Worm (Caenorhabditis elegans): ENCODE data around the gene lgc-12.
A peak's percentile ranks its signal among the peaks of the same experiment; 100 is the strongest.

lgc-12 gene

ce11 chrIII:7520672-7521071 lies 41.3 kb upstream of the lgc-12 start, which contains the start of the genes cux-7 and C07H6.2 (continued):
- TF ChIP-seq B0336.3 (GFP tag; IDR thresholded peaks at IDR 0.05), result 0 out of 2 replicates have a peak, but pooled peaks have one; percentile 45
- TF ChIP-seq unc-130 (GFP tag; optimal IDR thresholded peaks at IDR 0.05), result peak; percentile 97
- TF ChIP-seq Y79H2A.3 (GFP tag; conservative IDR thresholded peaks at IDR 0.05), result peak; percentile 49; the same call in 1 of the 2 replicates
- TF ChIP-seq die-1 (tag; optimal IDR thresholded peaks at IDR 0.05), result no peak
- TF ChIP-seq attf-6 (GFP tag; IDR thresholded peaks at IDR 0.05), result peak; percentile 26; the same call in 1 of the 2 replicates
- peak in 1 of 2 experiments; percentile 88 for TF ChIP-seq let-607 (tag; optimal IDR thresholded peaks at IDR 0.05)
- no peak for TF ChIP-seq rpc-1 (optimal IDR thresholded peaks at IDR 0.05)
- no peak for TF ChIP-seq rpc-1 (tag; optimal IDR thresholded peaks at IDR 0.05)
- peak; percentile 87 for TF ChIP-seq K11D2.4 (GFP tag; IDR thresholded peaks at IDR 0.05)
- TF ChIP-seq cebp-2 (GFP tag; IDR thresholded peaks at IDR 0.05), result no peak
- peak; percentile 79 for TF ChIP-seq ztf-6 (GFP tag; IDR thresholded peaks at IDR 0.05)
- peak; percentile 80; the same call in 1 of the 2 replicates for TF ChIP-seq hmg-20 (GFP tag; IDR thresholded peaks at IDR 0.05)
- TF ChIP-seq F10E7.11 (tag; optimal IDR thresholded peaks at IDR 0.05), result peak; percentile 80
- TF ChIP-seq nfya-2 (GFP tag; IDR thresholded peaks at IDR 0.05), result peak; percentile 49; the same call in 1 of the 2 replicates
- TF ChIP-seq fkh-3 (tag; optimal IDR thresholded peaks at IDR 0.05), result no peak
- TF ChIP-seq F39B2.1 (GFP tag; IDR thresholded peaks at IDR 0.05), result peak; percentile 35; the same call in 1 of the 2 replicates
- peak; percentile 48 for TF ChIP-seq snpc-3.4 (tag; optimal IDR thresholded peaks at IDR 0.05)
- peak; percentile 29 for TF ChIP-seq ztf-22 (GFP tag; optimal IDR thresholded peaks at IDR 0.05)
- 0 out of 2 replicates have a peak, but pooled peaks have one; percentile 22 for TF ChIP-seq ztf-25 (GFP tag; IDR thresholded peaks at IDR 0.05)
- peak; percentile 84 for TF ChIP-seq B0035.1 (tag; optimal IDR thresholded peaks at IDR 0.05)
- TF ChIP-seq unc-62 (GFP tag; optimal IDR thresholded peaks at IDR 0.05), result no peak
- TF ChIP-seq ZK185.1 (tag; optimal IDR thresholded peaks at IDR 0.05; ENCODE audit: poor library complexity, severe bottlenecking), result peak; percentile 98
- peak; percentile 78; the same call in 1 of the 2 replicates for TF ChIP-seq C06A6.2 (GFP tag; conservative IDR thresholded peaks at IDR 0.05)
- TF ChIP-seq egrh-3 (GFP tag; IDR thresholded peaks at IDR 0.05), result peak; percentile 45; the same call in 1 of the 2 replicates
- TF ChIP-seq B0019.2 (GFP tag; conservative IDR thresholded peaks at IDR 0.05), result peak; percentile 54; the same call in 1 of the 2 replicates
- no peak for TF ChIP-seq F49E8.2 (tag; optimal IDR thresholded peaks at IDR 0.05; ENCODE audit: insufficient read depth)
- TF ChIP-seq mxl-1 (tag; optimal IDR thresholded peaks at IDR 0.05), result no peak
- peak; percentile 16 for TF ChIP-seq snpc-4 (GFP tag; optimal IDR thresholded peaks at IDR 0.05)
- peak in 2 of 4 experiments; percentile 63 to 78 for TF ChIP-seq snpc-4 (tag; optimal IDR thresholded peaks at IDR 0.05)
- peak; percentile 92 for TF ChIP-seq K12H6.12 (tag; optimal IDR thresholded peaks at IDR 0.05)
- TF ChIP-seq lsy-27 (tag; optimal IDR thresholded peaks at IDR 0.05; ENCODE audit: borderline replicate concordance, insufficient read depth), result no peak
- peak; percentile 71; the same call in 1 of the 2 replicates for TF ChIP-seq ztf-28 (GFP tag; IDR thresholded peaks at IDR 0.05)
- peak; percentile 88 for TF ChIP-seq chd-7 (tag; optimal IDR thresholded peaks at IDR 0.05)
- TF ChIP-seq him-1 (tag; optimal IDR thresholded peaks at IDR 0.05), result peak; percentile 66
- TF ChIP-seq hsf-1 (GFP tag; IDR thresholded peaks at IDR 0.05), result peak; percentile 45; the same call in 1 of the 2 replicates
- peak; percentile 28 for TF ChIP-seq nhr-80 (tag; optimal IDR thresholded peaks at IDR 0.05)
- peak; percentile 76; the same call in 1 of the 2 replicates for TF ChIP-seq Y95B8A.8 (GFP tag; IDR thresholded peaks at IDR 0.05)
- no peak for TF ChIP-seq dpff-1 (tag; optimal IDR thresholded peaks at IDR 0.05)
- no peak for TF ChIP-seq T26A5.8 (tag; optimal IDR thresholded peaks at IDR 0.05)
- no peak for TF ChIP-seq egl-44 (GFP tag; IDR thresholded peaks at IDR 0.05)
- no peak for TF ChIP-seq Y53F4B.3 (GFP tag; IDR thresholded peaks at IDR 0.05)
- peak; percentile 79 for TF ChIP-seq nhr-27 (tag; optimal IDR thresholded peaks at IDR 0.05)
- TF ChIP-seq cebp-1 (GFP tag; IDR thresholded peaks at IDR 0.05), result peak; percentile 90
- peak; percentile 95 for TF ChIP-seq cebp-1 (tag; optimal IDR thresholded peaks at IDR 0.05)
- TF ChIP-seq lin-54 (GFP tag; optimal IDR thresholded peaks at IDR 0.05), result peak; percentile 88
- TF ChIP-seq aptf-3 (GFP tag; IDR thresholded peaks at IDR 0.05), result no peak
- TF ChIP-seq madf-3 (GFP tag; IDR thresholded peaks at IDR 0.05), result peak; percentile 86; the same call in 1 of the 2 replicates
